Worm (Caenorhabditis elegans): ENCODE results near the gene ZK1058.3.

Gene ZK1058.3

DNA sequence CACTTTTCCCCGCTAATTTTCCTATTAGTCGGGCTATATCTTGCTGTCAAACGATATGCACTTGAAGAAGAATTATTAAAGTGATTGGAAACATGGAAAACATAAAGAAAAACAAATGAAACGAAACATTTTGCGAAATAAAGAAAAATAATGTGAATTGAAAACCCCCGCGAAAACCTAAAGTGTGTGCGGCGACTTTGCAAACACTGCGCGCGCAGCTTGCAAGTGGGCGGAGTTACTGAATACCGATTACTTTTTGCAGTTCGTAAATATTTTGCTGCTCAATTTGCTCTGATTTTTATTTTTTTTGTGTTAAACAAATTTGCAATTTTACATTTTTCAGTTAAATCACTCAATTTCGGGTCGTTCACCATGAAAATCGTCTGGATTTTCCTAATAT lies 2.0 kb upstream of the ZK1058.3 start, which contains the start of gene ccdc-47 (continued):
- TF ChIP-seq eyg-1 (tag; optimal IDR thresholded peaks at IDR 0.05) (peak; percentile 48), ceh-45 (GFP tag; IDR thresholded peaks at IDR 0.05) (peak; percentile 73; the same call in 1 of the 2 replicates), pax-1 (tag; optimal IDR thresholded peaks at IDR 0.05) (peak; percentile 16), dve-1 (tag; optimal IDR thresholded peaks at IDR 0.05) (peak; percentile 47), ama-1 (optimal IDR thresholded peaks at IDR 0.05) (no peak), pha-2 (tag; optimal IDR thresholded peaks at IDR 0.05) (peak; percentile 77), ceh-48 (tag; optimal IDR thresholded peaks at IDR 0.05) (peak; percentile 84), ref-2 (tag; optimal IDR thresholded peaks at IDR 0.05) (peak; percentile 86), C38D4.7 (GFP tag; optimal IDR thresholded peaks at IDR 0.05) (peak; percentile 77), mec-3 (tag; optimal IDR thresholded peaks at IDR 0.05; ENCODE audit: borderline replicate concordance) (no peak), pag-3 (tag; optimal IDR thresholded peaks at IDR 0.05; ENCODE audit: borderline replicate concordance) (no peak), madf-2 (tag; optimal IDR thresholded peaks at IDR 0.05) (peak; percentile 79), tbx-7 (tag; optimal IDR thresholded peaks at IDR 0.05) (peak; percentile 39), ceh-2 (tag; optimal IDR thresholded peaks at IDR 0.05) (peak; percentile 81), lin-11 (tag; optimal IDR thresholded peaks at IDR 0.05) (peak; percentile 55), ceh-34 (tag; optimal IDR thresholded peaks at IDR 0.05) (peak; percentile 75), che-1 (tag; optimal IDR thresholded peaks at IDR 0.05) (peak; percentile 72), ttx-3 (tag; optimal IDR thresholded peaks at IDR 0.05) (peak; percentile 82), pha-4 (tag; optimal IDR thresholded peaks at IDR 0.05) (no peak), rnt-1 (tag; optimal IDR thresholded peaks at IDR 0.05) (peak; percentile 86), zip-5 (tag; optimal IDR thresholded peaks at IDR 0.05) (peak; percentile 61), hlh-6 (tag; optimal IDR thresholded peaks at IDR 0.05) (peak; percentile 91), fkh-10 (GFP tag; optimal IDR thresholded peaks at IDR 0.05) (no peak), C08G9.2 (tag; optimal IDR thresholded peaks at IDR 0.05) (peak; percentile 71), unc-55 (GFP tag; optimal IDR thresholded peaks at IDR 0.05) (no peak), sox-4 (tag; optimal IDR thresholded peaks at IDR 0.05) (peak; percentile 81), unc-86 (tag; optimal IDR thresholded peaks at IDR 0.05) (peak; percentile 87), dmd-4 (tag; optimal IDR thresholded peaks at IDR 0.05; ENCODE audit: borderline replicate concordance) (peak; percentile 43), ztf-16 (tag; optimal IDR thresholded peaks at IDR 0.05) (peak; percentile 83), npax-4 (tag; optimal IDR thresholded peaks at IDR 0.05) (peak; percentile 48)

DNA sequence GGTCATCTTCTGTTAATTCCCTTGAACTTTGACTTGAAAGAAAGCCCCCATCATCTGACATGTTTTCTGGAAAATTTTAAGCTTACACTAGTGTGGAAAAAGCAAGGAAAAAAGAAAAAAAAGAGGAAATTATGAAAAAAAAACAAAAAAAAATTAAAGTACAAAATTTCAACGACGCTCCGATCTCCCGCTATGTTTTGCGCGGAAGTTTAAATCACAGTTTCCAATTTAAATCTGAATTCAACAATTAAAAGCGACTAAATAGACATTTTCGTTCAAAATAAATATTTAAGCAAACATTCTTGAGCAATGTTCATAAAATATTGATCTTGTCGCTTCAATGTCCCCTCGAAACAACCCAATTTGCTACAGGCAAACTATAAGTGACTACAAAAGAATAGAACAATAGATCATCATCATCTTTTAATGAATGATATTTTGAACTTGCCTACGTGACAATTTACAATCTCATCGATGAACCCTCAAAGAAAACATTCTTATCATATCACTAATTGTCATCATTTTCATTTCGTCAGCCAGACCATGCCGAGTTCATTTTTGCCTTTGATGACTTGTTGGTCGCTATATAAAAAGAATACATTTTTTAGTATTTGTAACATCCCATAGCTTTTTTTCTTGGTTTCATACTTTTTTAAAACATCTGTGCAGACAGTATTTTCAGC lies 3.1 kb downstream of the ZK1058.3 start, which contains the start of the genes metl-6 and nit-1:
metl-6 (minus strand) TSS at position 66 of the 683 bp plus-strand sequence.
nit-1 (plus strand) TSS at position 562 of the 683 bp plus-strand sequence.
- TF ChIP-seq madf-2 (tag; optimal IDR thresholded peaks at IDR 0.05) (no peak), ref-2 (tag; optimal IDR thresholded peaks at IDR 0.05) (no peak), C08G9.2 (tag; optimal IDR thresholded peaks at IDR 0.05) (no peak), hlh-15 (tag; optimal IDR thresholded peaks at IDR 0.05) (no peak), ets-4 (tag; optimal IDR thresholded peaks at IDR 0.05) (no peak), hlh-8 (tag; optimal IDR thresholded peaks at IDR 0.05) (no peak), syd-9 (tag; optimal IDR thresholded peaks at IDR 0.05) (no peak), elt-2 (tag; optimal IDR thresholded peaks at IDR 0.05) (no peak), tbx-7 (tag; optimal IDR thresholded peaks at IDR 0.05) (no peak), ceh-6 (GFP tag; optimal IDR thresholded peaks at IDR 0.05) (no peak)

DNA sequence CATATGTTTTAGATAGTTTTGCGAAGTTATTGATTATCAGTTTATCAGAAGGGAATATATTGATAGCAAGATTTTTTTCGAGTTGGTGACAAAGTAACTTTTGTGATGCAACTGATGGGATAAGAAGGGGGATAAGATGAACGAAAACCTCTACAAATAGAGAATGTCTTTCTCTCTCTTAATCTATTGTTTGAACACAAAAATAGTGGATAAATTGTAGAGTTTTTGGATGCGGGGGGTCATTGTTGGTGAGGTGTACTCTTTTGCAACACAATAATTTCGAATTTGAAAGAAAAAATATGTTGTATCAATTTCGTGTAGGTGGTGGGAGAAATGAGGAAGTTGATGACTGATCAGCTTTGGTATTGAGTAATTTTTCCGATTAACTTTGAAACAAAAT lies 7.4 kb downstream of the ZK1058.3 start, which contains the start of gene ZK1058.9:
ZK1058.9 (minus strand) TSS at position 101 of the 400 bp plus-strand sequence.
- TF ChIP-seq ceh-18 (tag; optimal IDR thresholded peaks at IDR 0.05) (no peak), Y22D7AL.16 (tag; optimal IDR thresholded peaks at IDR 0.05) (no peak), fkh-10 (GFP tag; optimal IDR thresholded peaks at IDR 0.05) (no peak), npax-4 (tag; optimal IDR thresholded peaks at IDR 0.05) (no peak), ref-2 (tag; optimal IDR thresholded peaks at IDR 0.05) (no peak), unc-3 (GFP tag; conservative IDR thresholded peaks at IDR 0.05) (no peak), unc-3 (tag; optimal IDR thresholded peaks at IDR 0.05) (no peak), nhr-11 (tag; optimal IDR thresholded peaks at IDR 0.05) (no peak), elt-2 (tag; optimal IDR thresholded peaks at IDR 0.05) (no peak), F13H6.1 (tag; optimal IDR thresholded peaks at IDR 0.05) (no peak), ets-4 (tag; optimal IDR thresholded peaks at IDR 0.05) (no peak), dmd-4 (tag; optimal IDR thresholded peaks at IDR 0.05; ENCODE audit: borderline replicate concordance) (no peak), dve-1 (tag; optimal IDR thresholded peaks at IDR 0.05) (no peak), tbx-7 (tag; optimal IDR thresholded peaks at IDR 0.05) (no peak), fkh-6 (tag; optimal IDR thresholded peaks at IDR 0.05) (no peak), fax-1 (tag; optimal IDR thresholded peaks at IDR 0.05) (no peak), pax-1 (tag; optimal IDR thresholded peaks at IDR 0.05) (no peak), ztf-16 (tag; optimal IDR thresholded peaks at IDR 0.05) (no peak), pros-1 (tag; optimal IDR thresholded peaks at IDR 0.05) (no peak), unc-55 (GFP tag; optimal IDR thresholded peaks at IDR 0.05) (no peak), K02D7.2 (tag; optimal IDR thresholded peaks at IDR 0.05) (no peak)
